Fruit fly (Drosophila melanogaster): ENCODE data around the gene CG31301.

Gene CG31301

DNA sequence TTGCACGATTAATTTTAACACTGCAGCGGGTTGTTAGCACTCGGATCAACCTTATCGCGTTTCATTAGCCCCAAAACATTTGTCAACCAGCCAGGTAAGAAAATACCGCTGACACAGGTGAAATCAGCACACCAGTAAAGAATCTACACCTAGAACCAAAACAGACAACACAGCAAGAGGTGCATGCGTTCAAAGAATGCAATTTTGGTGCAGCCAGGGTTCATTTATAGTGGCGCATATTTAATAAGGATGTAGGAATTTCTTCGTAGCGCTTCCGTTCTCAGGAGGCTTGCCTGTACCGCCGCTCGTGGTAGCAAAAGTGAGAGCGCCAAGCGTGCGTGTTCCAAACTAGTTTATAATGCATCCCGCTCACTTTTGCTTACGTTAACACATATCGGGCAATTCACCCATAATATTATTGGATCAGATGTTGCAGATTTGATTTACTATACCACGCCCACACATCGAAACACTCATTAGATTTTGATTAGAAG lies 3.5 kb upstream of the CG31301 start (continued):
- no peak for TF ChIP-seq zfh2 (GFP tag; optimal IDR thresholded peaks at IDR 0.05)
- no peak for TF ChIP-seq Neu2 (GFP tag; optimal IDR thresholded peaks at IDR 0.05; ENCODE audit: borderline replicate concordance)
- peak; percentile 63 for TF ChIP-seq Blimp-1 (GFP tag; optimal IDR thresholded peaks at IDR 0.05)
- TF ChIP-seq CG31224 (GFP tag; IDR thresholded peaks at IDR 0.05), result peak; percentile 16; the same call in 1 of the 2 replicates
- peak; percentile 9; the same call in 2 of the 4 replicates for TF ChIP-seq Gug (GFP tag; IDR thresholded peaks at IDR 0.05)
- TF ChIP-seq CG34422 (GFP tag; IDR thresholded peaks at IDR 0.05), result peak; percentile 70; the same call in 1 of the 3 replicates
- peak; percentile 93 for TF ChIP-seq grau (tag; optimal IDR thresholded peaks at IDR 0.05)
- TF ChIP-seq CG11093 (GFP tag; IDR thresholded peaks at IDR 0.05), result 0 out of 3 replicates have a peak, but pooled peaks have one; percentile 9
- TF ChIP-seq Med (GFP tag), result peak; percentile 40
- peak; percentile 14 for TF ChIP-seq ind (GFP tag; optimal IDR thresholded peaks at IDR 0.05)
- TF ChIP-seq CG4854 (GFP tag; optimal IDR thresholded peaks at IDR 0.05), result no peak
- peak; percentile 64 for TF ChIP-seq Drgx (GFP tag; IDR thresholded peaks at IDR 0.05)
- 0 out of 2 replicates have a peak, but pooled peaks have one; percentile 22 for TF ChIP-seq HLH3B (GFP tag; IDR thresholded peaks at IDR 0.05)
- TF ChIP-seq CG32532 (GFP tag; IDR thresholded peaks at IDR 0.05), result peak; percentile 18; the same call in 1 of the 2 replicates
- TF ChIP-seq CG14667 (GFP tag; IDR thresholded peaks at IDR 0.05), result peak; percentile 34; the same call in 1 of the 2 replicates
- peak; percentile 63 for TF ChIP-seq sens (GFP tag)
- TF ChIP-seq stc (GFP tag; IDR thresholded peaks at IDR 0.05), result peak; percentile 4; the same call in 1 of the 2 replicates
- TF ChIP-seq fd64A (GFP tag; optimal IDR thresholded peaks at IDR 0.05), result no peak
- TF ChIP-seq Bgb (GFP tag; IDR thresholded peaks at IDR 0.05; ENCODE audit: partially characterized antibody), result no peak
- TF ChIP-seq CG11456 (GFP tag; IDR thresholded peaks at IDR 0.05), result peak; percentile 56; the same call in 2 of the 3 replicates
- peak in 1 of 2 experiments; percentile 4 for TF ChIP-seq Pdp1 (GFP tag; optimal IDR thresholded peaks at IDR 0.05)

DNA sequence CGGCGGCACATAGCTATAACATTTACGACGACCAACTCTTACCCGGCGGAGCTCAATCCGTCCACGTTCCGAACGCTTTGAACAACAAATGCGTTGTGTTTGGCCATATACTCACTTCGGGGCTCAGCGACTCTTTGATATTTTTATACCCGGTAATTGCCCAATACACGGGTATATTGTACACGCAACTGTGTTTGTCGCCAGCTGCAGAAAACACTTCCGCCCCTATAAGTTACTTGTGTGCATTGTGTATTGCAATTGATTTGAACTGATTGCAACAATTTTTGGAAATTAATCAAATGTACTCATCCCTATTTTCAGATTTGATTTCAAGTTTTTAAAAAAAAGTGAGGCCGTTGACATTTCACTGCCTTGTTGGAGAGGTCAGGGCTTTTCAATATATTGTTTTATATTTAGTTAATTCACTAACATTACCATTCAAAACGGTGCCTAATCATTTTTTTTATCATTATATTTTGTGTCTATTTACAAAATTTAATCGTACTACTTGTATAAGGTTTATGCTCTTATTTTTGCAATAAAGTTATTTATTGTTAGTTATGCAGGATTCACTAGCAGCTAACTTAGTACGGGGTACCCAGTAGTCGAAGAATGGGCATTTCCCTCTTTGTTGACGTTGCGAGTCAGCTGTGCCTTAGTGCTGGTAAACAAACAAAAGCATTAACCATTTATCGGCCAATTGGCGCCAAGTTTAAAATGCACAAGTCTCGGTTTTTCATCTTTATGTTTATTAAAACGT lies 2.9 kb upstream of the CG31301 start, which contains the start of gene Nagk:
TSS of gene Nagk (minus strand) at position 331 of the 760 bp plus-strand sequence.
- no peak for TF ChIP-seq klu (GFP tag; IDR thresholded peaks at IDR 0.05)
- no peak for TF ChIP-seq ac (GFP tag; optimal IDR thresholded peaks at IDR 0.05)
- TF ChIP-seq amos (GFP tag; IDR thresholded peaks at IDR 0.05; ENCODE audit: partially characterized antibody), result peak; percentile 40; the same call in 1 of the 2 replicates
- peak; percentile 61 for TF ChIP-seq bcd (GFP tag; optimal IDR thresholded peaks at IDR 0.05)
- TF ChIP-seq inv (GFP tag; IDR thresholded peaks at IDR 0.05; ENCODE audit: partially characterized antibody), result no peak
- no peak for TF ChIP-seq bowl (GFP tag; IDR thresholded peaks at IDR 0.05)
- peak; percentile 8; the same call in 1 of the 2 replicates for TF ChIP-seq ranshi (GFP tag; IDR thresholded peaks at IDR 0.05)
- no peak for TF ChIP-seq h (optimal IDR thresholded peaks at IDR 0.05)
- TF ChIP-seq bsh (GFP tag; optimal IDR thresholded peaks at IDR 0.05), result peak; percentile 24 to 41
- TF ChIP-seq ATbp (GFP tag; optimal IDR thresholded peaks at IDR 0.05), result no peak
- peak; percentile 61; the same call in 2 of the 3 replicates for TF ChIP-seq CG11456 (GFP tag; IDR thresholded peaks at IDR 0.05)
- peak; percentile 80 for TF ChIP-seq CG18476 (GFP tag; optimal IDR thresholded peaks at IDR 0.05)
- TF ChIP-seq BtbVII (GFP tag; optimal IDR thresholded peaks at IDR 0.05), result peak; percentile 65
- TF ChIP-seq CG6654 (GFP tag; optimal IDR thresholded peaks at IDR 0.05), result peak; percentile 11
- peak; percentile 60; the same call in 1 of the 2 replicates for TF ChIP-seq Awh (GFP tag; IDR thresholded peaks at IDR 0.05)
- no peak for TF ChIP-seq CkIIα-i1 (GFP tag; IDR thresholded peaks at IDR 0.05)
- peak; percentile 20 for TF ChIP-seq NK7.1 (GFP tag; optimal IDR thresholded peaks at IDR 0.05)
- TF ChIP-seq CG13424 (tag; optimal IDR thresholded peaks at IDR 0.05), result peak; percentile 52
- no peak for TF ChIP-seq usp (GFP tag; optimal IDR thresholded peaks at IDR 0.05)
- peak; percentile 35 for TF ChIP-seq CG8944 (GFP tag; optimal IDR thresholded peaks at IDR 0.05)
- TF ChIP-seq CG2712 (tag; optimal IDR thresholded peaks at IDR 0.05), result peak; percentile 59
- peak; percentile 40 for TF ChIP-seq her (GFP tag; optimal IDR thresholded peaks at IDR 0.05)
- no peak for TF ChIP-seq Oaz (GFP tag; IDR thresholded peaks at IDR 0.05)
- peak; percentile 77 for TF ChIP-seq CoRest (tag; optimal IDR thresholded peaks at IDR 0.05)
- peak; percentile 79 for TF ChIP-seq lilli (GFP tag; optimal IDR thresholded peaks at IDR 0.05)
- peak; percentile 95 for TF ChIP-seq sens (GFP tag)
- TF ChIP-seq Mes4 (GFP tag; optimal IDR thresholded peaks at IDR 0.05), result peak; percentile 31
- peak; percentile 28 for TF ChIP-seq Blimp-1 (GFP tag; optimal IDR thresholded peaks at IDR 0.05)
- TF ChIP-seq Deaf1 (tag; optimal IDR thresholded peaks at IDR 0.05), result peak; percentile 50
- no peak for TF ChIP-seq cg (GFP tag; optimal IDR thresholded peaks at IDR 0.05)
